Worm (Caenorhabditis elegans): ENCODE measurements around the gene fce-2.

DNA sequence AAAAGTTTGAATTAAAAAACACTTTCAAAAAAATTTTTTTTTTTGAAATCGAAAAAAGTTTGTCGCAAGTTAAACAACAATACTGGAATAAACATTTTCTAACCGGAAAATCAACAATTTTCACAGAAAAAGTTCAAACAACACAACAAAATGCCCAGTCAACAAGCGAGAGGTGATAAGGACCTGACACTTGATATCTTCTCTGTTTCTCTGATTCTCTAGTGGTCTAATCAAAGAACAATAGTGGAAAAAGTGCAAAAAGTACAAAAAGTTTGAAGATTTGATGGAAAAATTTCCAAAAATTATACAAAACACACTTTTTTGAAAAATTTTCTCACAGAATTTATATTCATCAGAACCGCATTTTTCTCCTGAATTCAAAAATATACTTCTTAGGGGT, 1.7 kb upstream of the fce-2 start:
- no peak for TF ChIP-seq lin-39 (tag; optimal IDR thresholded peaks at IDR 0.05)
- no peak for TF ChIP-seq skn-1 (tag; optimal IDR thresholded peaks at IDR 0.05)
- TF ChIP-seq nhr-77 (tag; optimal IDR thresholded peaks at IDR 0.05), result no peak
- no peak for TF ChIP-seq F16B12.6 (tag; optimal IDR thresholded peaks at IDR 0.05)
- no peak for TF ChIP-seq nhr-12 (tag; optimal IDR thresholded peaks at IDR 0.05)
- TF ChIP-seq alr-1 (tag; optimal IDR thresholded peaks at IDR 0.05; ENCODE audit: borderline replicate concordance), result no peak
- TF ChIP-seq ama-1 (optimal IDR thresholded peaks at IDR 0.05), result no peak
- no peak for TF ChIP-seq pqm-1 (tag; optimal IDR thresholded peaks at IDR 0.05)
- TF ChIP-seq nhr-19 (GFP tag; conservative IDR thresholded peaks at IDR 0.05), result 0 out of 2 replicates have a peak, but pooled peaks have one; percentile 3
- TF ChIP-seq blmp-1 (tag; optimal IDR thresholded peaks at IDR 0.05), result peak; percentile 26
- TF ChIP-seq unc-130 (tag; optimal IDR thresholded peaks at IDR 0.05), result no peak
